Fruit fly (Drosophila melanogaster) whole organism, embryonic: ENCODE measurements around the gene Dhc36C.

Source experiments
- Abd-B ChIP-seq: fragments of 200-800 bp; sonication (Bioruptor generic); optimal IDR thresholded peaks from 2 replicates; lab custom pipeline; 2018; ENCODE audit warnings: missing biosample characterization, mild to moderate bottlenecking, missing genetic modification characterization, moderate library complexity
- Atf6 ChIP-seq: fragments of 200-800 bp; sonication (Bioruptor generic); IDR thresholded peaks from 2 replicates; pipeline ENCODE4 v1.3.6; 2022; ENCODE audit warnings: missing biosample characterization, missing genetic modification characterization
- CG10209 ChIP-seq: fragments of 200-800 bp; sonication (Bioruptor generic); optimal IDR thresholded peaks from 3 replicates; lab custom pipeline; 2017; ENCODE audit warnings: missing biosample characterization, mild to moderate bottlenecking, missing genetic modification characterization, missing genetic modification reagents
- CG10274 ChIP-seq: fragments of 200-800 bp; sonication (Bioruptor generic); optimal IDR thresholded peaks from 3 replicates; lab custom pipeline; 2017; ENCODE audit warnings: missing biosample characterization, mild to moderate bottlenecking, missing genetic modification characterization
- CG11093 ChIP-seq: fragments of 200-800 bp; sonication (Bioruptor generic); IDR thresholded peaks from 3 replicates; pipeline ENCODE4 v1.3.6; 2022; ENCODE audit warnings: missing biosample characterization, missing genetic modification characterization
- CG11398 ChIP-seq: fragments of 200-800 bp; sonication (Bioruptor generic); optimal IDR thresholded peaks from 2 replicates; lab custom pipeline; 2016; ENCODE audit warnings: missing biosample characterization, missing genetic modification characterization
- CG14860 ChIP-seq: fragments of 200-800 bp; sonication (Bioruptor generic); IDR thresholded peaks from 3 replicates; pipeline ENCODE4 v1.3.6; 2022; ENCODE audit warnings: missing biosample characterization, missing genetic modification characterization; ENCODE audit not compliant: partially characterized antibody
- CG1647 ChIP-seq: fragments of 200-800 bp; sonication (Bioruptor generic); optimal IDR thresholded peaks from 3 replicates; lab custom pipeline; 2016; ENCODE audit warnings: missing biosample characterization, missing genetic modification characterization
- CG18599 ChIP-seq: fragments of 200-800 bp; sonication (Bioruptor generic); optimal IDR thresholded peaks from 3 replicates; lab custom pipeline; 2017; ENCODE audit warnings: missing biosample characterization, missing genetic modification characterization, mild to moderate bottlenecking, moderate library complexity, missing genetic modification reagents
- CG31365 ChIP-seq: fragments of 200-800 bp; sonication (Bioruptor generic); optimal IDR thresholded peaks from 2 replicates; lab custom pipeline; 2018; ENCODE audit warnings: missing biosample characterization, mild to moderate bottlenecking, missing genetic modification characterization
- CG32772 ChIP-seq: fragments of 200-800 bp; sonication (Bioruptor generic); IDR thresholded peaks from 2 replicates; pipeline ENCODE4 v1.3.6; 2022; ENCODE audit warnings: missing biosample characterization, missing genetic modification characterization
- CG34224 ChIP-seq: fragments of 200-800 bp; sonication (Bioruptor generic); IDR thresholded peaks from 3 replicates; pipeline ENCODE4 v1.3.6; 2022; ENCODE audit warnings: missing biosample characterization, missing genetic modification characterization; ENCODE audit not compliant: partially characterized antibody
- CG34422 ChIP-seq: fragments of 200-800 bp; sonication (Bioruptor generic); IDR thresholded peaks from 3 replicates; pipeline ENCODE4 v1.3.6; 2022; ENCODE audit warnings: missing biosample characterization, missing genetic modification characterization
- CG6765 ChIP-seq: fragments of 200-800 bp; sonication (Bioruptor generic); optimal IDR thresholded peaks from 3 replicates; lab custom pipeline; 2017; ENCODE audit warnings: missing biosample characterization, mild to moderate bottlenecking, missing genetic modification characterization
- CG6791 ChIP-seq: fragments of 200-800 bp; sonication (Bioruptor generic); IDR thresholded peaks from 3 replicates; pipeline ENCODE4 v1.3.6; 2022; ENCODE audit warnings: missing biosample characterization, missing genetic modification characterization; ENCODE audit not compliant: partially characterized antibody
- CG7271 ChIP-seq: fragments of 200-800 bp; sonication (Bioruptor generic); optimal IDR thresholded peaks from 2 replicates; lab custom pipeline; 2018; ENCODE audit warnings: missing biosample characterization, mild to moderate bottlenecking, missing genetic modification characterization, moderate library complexity
- CG7745 ChIP-seq: fragments of 200-800 bp; sonication (Bioruptor generic); optimal IDR thresholded peaks from 2 replicates; lab custom pipeline; 2018; ENCODE audit warnings: missing biosample characterization, mild to moderate bottlenecking, missing genetic modification characterization, moderate library complexity
- CG8281 ChIP-seq: fragments of 200-800 bp; sonication (Bioruptor generic); optimal IDR thresholded peaks from 2 replicates; lab custom pipeline; 2018; ENCODE audit warnings: missing biosample characterization, mild to moderate bottlenecking, missing genetic modification characterization, moderate library complexity
- CG8765 ChIP-seq: fragments of 200-800 bp; sonication (Bioruptor generic); IDR thresholded peaks from 2 replicates; pipeline ENCODE4 v1.3.6; 2022; ENCODE audit warnings: missing biosample characterization, missing genetic modification characterization
- D ChIP-seq, 2 experiments: fragments of 200-800 bp in 1 of 2; fragments of >200 bp in 1 of 2; sonication (Bioruptor generic) in 1 of 2; optimal IDR thresholded peaks; 2 replicates in 1 of 2; 3 replicates in 1 of 2; lab custom pipeline; 2017; ENCODE audit warnings: mild to moderate bottlenecking in 1 of 2, missing biosample characterization in 1 of 2, missing genetic modification characterization in 1 of 2, missing genetic modification reagents in 1 of 2
- Dll ChIP-seq: fragments of 200-800 bp; sonication (Bioruptor generic); IDR thresholded peaks from 4 replicates; pipeline ENCODE4 v1.3.6; 2022; ENCODE audit warnings: missing biosample characterization, missing genetic modification characterization; ENCODE audit not compliant: partially characterized antibody
- HmgZ ChIP-seq: fragments of 200-800 bp; sonication (Bioruptor generic); optimal IDR thresholded peaks from 2 replicates; lab custom pipeline; 2018; ENCODE audit warnings: missing biosample characterization, mild to moderate bottlenecking, missing genetic modification characterization
- Hmr ChIP-seq: fragments of 200-800 bp; sonication (Bioruptor generic); optimal IDR thresholded peaks from 3 replicates; lab custom pipeline; 2017; ENCODE audit warnings: mild to moderate bottlenecking, missing biosample characterization, missing genetic modification reagents, missing genetic modification characterization
- Hr39 ChIP-seq: fragments of >200 bp; optimal IDR thresholded peaks from 2 replicates; lab custom pipeline; 2017
- Lpt ChIP-seq: fragments of >200 bp; optimal IDR thresholded peaks from 2 replicates; lab custom pipeline; 2018; ENCODE audit warnings: missing biosample characterization, missing genetic modification characterization
- Ptx1 ChIP-seq: fragments of 200-800 bp; sonication (Bioruptor generic); IDR thresholded peaks from 2 replicates; pipeline ENCODE4 v1.3.6; 2022; ENCODE audit warnings: missing biosample characterization, missing genetic modification characterization
- Six4 ChIP-seq: fragments of 200-800 bp; sonication (Bioruptor generic); optimal IDR thresholded peaks from 2 replicates; lab custom pipeline; 2016; ENCODE audit warnings: missing biosample characterization, missing genetic modification characterization
- Stat92E ChIP-seq, 3 experiments: fragments of >200 bp in 2 of 3; fragments of 200-800 bp in 1 of 3; sonication (Bioruptor generic) in 1 of 3; optimal IDR thresholded peaks; 2 replicates each; lab custom pipeline; 2017 to 2019; ENCODE audit warnings: missing biosample characterization in 3 of 3, missing genetic modification characterization in 3 of 3, mild to moderate bottlenecking in 1 of 3, moderate library complexity in 1 of 3
- Taf1 ChIP-seq: fragments of 200-800 bp; sonication (Bioruptor generic); IDR thresholded peaks from 2 replicates; pipeline ENCODE4 v1.3.6; 2022; ENCODE audit warnings: missing biosample characterization, missing genetic modification characterization
- Trl ChIP-seq, 3 experiments: fragments of >200 bp in 2 of 3; fragments of 200-800 bp in 1 of 3; sonication (Bioruptor generic) in 1 of 3; optimal IDR thresholded peaks; 2 replicates in 1 of 3; 3 replicates in 2 of 3; lab custom pipeline; 2016 to 2017; ENCODE audit warnings: missing biosample characterization in 1 of 3, missing genetic modification characterization in 1 of 3
- Vsx1 ChIP-seq: fragments of 200-800 bp; sonication (Bioruptor generic); optimal IDR thresholded peaks from 2 replicates; lab custom pipeline; 2017; ENCODE audit warnings: missing biosample characterization, mild to moderate bottlenecking, missing genetic modification characterization, missing genetic modification reagents
- ap ChIP-seq: fragments of 200-800 bp; sonication (Bioruptor generic); IDR thresholded peaks from 2 replicates; pipeline ENCODE4 v1.3.6; 2022; ENCODE audit warnings: missing biosample characterization, missing genetic modification characterization
- ash1 ChIP-seq: fragments of 200-800 bp; sonication (Bioruptor generic); optimal IDR thresholded peaks from 2 replicates; lab custom pipeline; 2018; ENCODE audit warnings: missing biosample characterization, mild to moderate bottlenecking, missing genetic modification characterization
- bsh ChIP-seq, 2 experiments: fragments of 200-800 bp; sonication (Bioruptor generic); optimal IDR thresholded peaks; 2 replicates each; lab custom pipeline; 2017 to 2018; ENCODE audit warnings: mild to moderate bottlenecking in 2 of 2, missing biosample characterization in 2 of 2, missing genetic modification characterization in 2 of 2, moderate library complexity in 1 of 2
- danr ChIP-seq: fragments of 200-800 bp; sonication (Bioruptor generic); IDR thresholded peaks from 2 replicates; pipeline ENCODE4 v1.3.6; 2022; ENCODE audit warnings: missing biosample characterization, missing genetic modification characterization
- dmrt11E ChIP-seq: fragments of 200-800 bp; sonication (Bioruptor generic); optimal IDR thresholded peaks from 3 replicates; lab custom pipeline; 2018; ENCODE audit warnings: missing biosample characterization, mild to moderate bottlenecking, missing genetic modification characterization, moderate library complexity
- fd102C ChIP-seq: fragments of 200-800 bp; sonication (Bioruptor generic); optimal IDR thresholded peaks from 2 replicates; lab custom pipeline; 2018; ENCODE audit warnings: missing biosample characterization, mild to moderate bottlenecking, missing genetic modification characterization, moderate library complexity
- fru ChIP-seq: fragments of >200 bp; optimal IDR thresholded peaks from 2 replicates; lab custom pipeline; 2017
- hkb ChIP-seq, 2 experiments: fragments of 200-800 bp in 1 of 2; fragments of >200 bp in 1 of 2; sonication (Bioruptor generic) in 1 of 2; IDR thresholded peaks in 1 of 2; optimal IDR thresholded peaks in 1 of 2; 2 replicates each; pipeline versions ENCODE4 v1.3.6 to Lab custom; 2017 to 2022; ENCODE audit warnings: missing biosample characterization in 1 of 2, missing genetic modification characterization in 1 of 2
- klu ChIP-seq: fragments of 200-800 bp; sonication (Bioruptor generic); IDR thresholded peaks from 2 replicates; pipeline ENCODE4 v1.3.6; 2022; ENCODE audit warnings: missing biosample characterization, missing genetic modification characterization
- knrl ChIP-seq: fragments of 200-800 bp; sonication (Bioruptor generic); IDR thresholded peaks from 3 replicates; pipeline ENCODE4 v1.3.6; 2022; ENCODE audit warnings: missing biosample characterization, missing genetic modification characterization; ENCODE audit not compliant: partially characterized antibody
- luna ChIP-seq: fragments of 200-800 bp; sonication (Bioruptor generic); optimal IDR thresholded peaks from 2 replicates; lab custom pipeline; 2016; ENCODE audit warnings: missing biosample characterization, missing genetic modification characterization
- pan ChIP-seq, 4 experiments: fragments of >200 bp in 3 of 4; fragments of 200-800 bp in 1 of 4; sonication (Bioruptor generic) in 1 of 4; optimal IDR thresholded peaks in 3 of 4; IDR thresholded peaks in 1 of 4; 2 replicates each; pipeline versions ENCODE4 v1.3.6 to Lab custom; 2017 to 2022; ENCODE audit warnings: missing biosample characterization in 2 of 4, missing genetic modification characterization in 2 of 4, mixed read lengths in 1 of 4
- sima ChIP-seq: fragments of 200-800 bp; sonication (Bioruptor generic); optimal IDR thresholded peaks from 2 replicates; lab custom pipeline; 2016; ENCODE audit warnings: missing biosample characterization, missing genetic modification characterization
- sob ChIP-seq: fragments of 200-800 bp; sonication (Bioruptor generic); IDR thresholded peaks from 2 replicates; pipeline ENCODE4 v1.3.6; 2022; ENCODE audit warnings: missing biosample characterization, missing genetic modification characterization
- tap ChIP-seq: fragments of 200-800 bp; optimal IDR thresholded peaks from 3 replicates; lab custom pipeline; 2019; ENCODE audit warnings: missing biosample characterization, mild to moderate bottlenecking, missing genetic modification characterization, moderate library complexity
- tio ChIP-seq: fragments of 200-800 bp; sonication (Bioruptor generic); optimal IDR thresholded peaks from 2 replicates; lab custom pipeline; 2017; ENCODE audit warnings: missing biosample characterization, missing genetic modification characterization, inconsistent platforms

Gene Dhc36C

dm6 chr2L:17514090-17514715 lies 13.0 kb downstream of the Dhc36C start (continued):
- TF ChIP-seq Trl (optimal IDR thresholded peaks at IDR 0.05; lab: Kevin White, UChicago) (no peak), Trl (GFP tag; optimal IDR thresholded peaks at IDR 0.05; lab: Kevin White, UChicago) (peak; percentile 74), tio (GFP tag; lab: Kevin White, UChicago) (peak; percentile 78), Vsx1 (peak; percentile 75), knrl (GFP tag; lab: Robert Waterston, UW) (no peak), CG8765 (GFP tag; lab: Robert Waterston, UW) (peak; percentile 78), CG7745 (tag; lab: Kevin White, UChicago) (peak; percentile 46), CG10274 (GFP tag; lab: Kevin White, UChicago) (peak; percentile 56), luna (no peak), fru (lab: Kevin White, UChicago) (no peak), ash1 (GFP tag; lab: Kevin White, UChicago) (no peak), CG11093 (GFP tag; lab: Robert Waterston, UW) (peak; percentile 77), klu (GFP tag; lab: Robert Waterston, UW) (peak; percentile 56; the same call in 1 of the 2 replicates), CG6791 (GFP tag; lab: Robert Waterston, UW) (no peak), CG1647 (GFP tag; lab: Kevin White, UChicago) (peak; percentile 58), CG32772 (GFP tag; lab: Robert Waterston, UW) (peak; percentile 87), Hmr (GFP tag; lab: Kevin White, UChicago) (peak; percentile 90), CG34224 (no peak), D (optimal IDR thresholded peaks at IDR 0.05; lab: Kevin White, UChicago) (no peak), D (GFP tag; optimal IDR thresholded peaks at IDR 0.05; lab: Kevin White, UChicago) (peak; percentile 92), sima (GFP tag; lab: Kevin White, UChicago) (peak; percentile 35), CG11398 (peak; percentile 55), ap (peak; percentile 77), HmgZ (peak; percentile 79), CG7271 (tag; lab: Kevin White, UChicago) (peak; percentile 52), Taf1 (GFP tag; lab: Robert Waterston, UW) (peak; percentile 41; the same call in 1 of the 2 replicates), Abd-B (GFP tag; lab: Kevin White, UChicago) (peak; percentile 82), tap (peak; percentile 91), sob (GFP tag; lab: Robert Waterston, UW) (peak; percentile 84), bsh (GFP tag; optimal IDR thresholded peaks at IDR 0.05; lab: Kevin White, UChicago) (peak in 1 of 2 experiments; percentile 95), CG6765 (GFP tag; lab: Kevin White, UChicago) (peak; percentile 84), Lpt (GFP tag; lab: Kevin White, UChicago) (no peak), Atf6 (GFP tag; lab: Robert Waterston, UW) (peak; percentile 80), Dll (GFP tag; lab: Robert Waterston, UW) (no peak), dmrt11E (tag; lab: Kevin White, UChicago) (peak; percentile 95), pan (optimal IDR thresholded peaks at IDR 0.05; lab: Kevin White, UChicago) (no peak), pan (GFP tag; optimal IDR thresholded peaks at IDR 0.05 in 1 of 2, IDR thresholded peaks at IDR 0.05 in 1 of 2) (peak in 1 of 2 experiments; percentile 89), CG8281 (tag; lab: Kevin White, UChicago) (peak; percentile 70), CG31365 (peak; percentile 44), CG18599 (GFP tag; lab: Kevin White, UChicago) (peak; percentile 96), fd102C (GFP tag; lab: Kevin White, UChicago) (peak; percentile 42), Hr39 (lab: Kevin White, UChicago) (no peak), Six4 (GFP tag; lab: Kevin White, UChicago) (peak; percentile 76), CG34422 (GFP tag; lab: Robert Waterston, UW) (peak; percentile 88), hkb (optimal IDR thresholded peaks at IDR 0.05; lab: Kevin White, UChicago) (no peak), hkb (GFP tag; IDR thresholded peaks at IDR 0.05; lab: Robert Waterston, UW) (peak; percentile 89), Stat92E (GFP tag; optimal IDR thresholded peaks at IDR 0.05; lab: Kevin White, UChicago) (no peak), CG10209 (peak; percentile 84), CG14860 (GFP tag; lab: Robert Waterston, UW) (no peak), Ptx1 (GFP tag; lab: Robert Waterston, UW) (peak; percentile 83), danr (GFP tag; lab: Robert Waterston, UW) (peak; percentile 81)
